Fruit fly (Drosophila melanogaster): Measurements from ENCODE around the gene CG33766.
"Not testable (repeated sequence)": the region's sequence is repeated elsewhere in the genome, so short reads cannot be mapped to it uniquely, and the experiment has no call there.

CG33766 gene

DNA sequence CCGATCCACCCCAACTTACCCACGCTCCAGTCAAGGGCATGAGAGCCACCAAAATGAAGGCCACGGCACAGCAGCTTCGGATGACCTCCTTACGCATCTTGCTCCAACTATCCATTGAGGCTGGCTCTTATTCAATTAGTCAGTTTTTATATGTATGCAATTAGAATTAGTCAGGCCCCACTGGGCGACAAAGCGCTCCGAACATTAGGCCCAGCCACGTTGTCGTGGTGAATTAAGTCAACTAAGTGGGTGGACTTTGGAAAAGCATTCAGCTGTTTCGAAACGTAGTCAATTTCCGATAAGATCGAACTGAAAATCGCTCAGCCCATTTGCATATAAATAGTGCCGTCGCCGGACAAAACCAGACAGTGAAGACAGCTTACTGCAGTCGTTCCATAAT lies 41.6 kb downstream of the CG33766 start, which contains the start of the genes CG14455 and CG14456 (continued):
- TF ChIP-seq Bdp1 (GFP tag; optimal IDR thresholded peaks at IDR 0.05) (no peak), row (GFP tag; IDR thresholded peaks at IDR 0.05) (no peak), Hr3 (GFP tag; optimal IDR thresholded peaks at IDR 0.05) (no peak)

DNA sequence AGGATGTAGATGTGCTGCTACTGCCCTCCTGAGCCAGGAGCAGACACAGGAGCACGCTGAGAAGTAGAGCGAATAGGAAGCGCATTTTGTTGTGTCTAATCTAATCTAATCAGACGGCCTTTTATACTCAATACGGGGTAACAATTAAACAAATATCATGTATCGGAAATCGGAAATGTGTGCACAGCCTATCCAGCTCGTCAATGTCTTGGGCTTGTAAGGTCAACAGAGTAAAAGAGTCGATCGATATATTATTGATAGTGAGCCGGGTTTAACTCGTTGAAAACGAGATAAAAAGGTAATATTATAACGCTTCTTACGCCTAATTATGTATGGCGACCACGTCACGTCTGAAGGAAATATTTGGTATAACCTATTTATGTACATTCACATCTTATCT lies 47.0 kb downstream of the CG33766 start, which contains the start of gene CG14454:
Gene CG14454, minus strand, starts transcription at position 101 of the 400 bp plus-strand sequence.
- TF ChIP-seq Pdp1 (GFP tag; optimal IDR thresholded peaks at IDR 0.05); cato (GFP tag; optimal IDR thresholded peaks at IDR 0.05; ENCODE audit: borderline replicate concordance); CG7556 (GFP tag; optimal IDR thresholded peaks at IDR 0.05): not testable (repeated sequence)

DNA sequence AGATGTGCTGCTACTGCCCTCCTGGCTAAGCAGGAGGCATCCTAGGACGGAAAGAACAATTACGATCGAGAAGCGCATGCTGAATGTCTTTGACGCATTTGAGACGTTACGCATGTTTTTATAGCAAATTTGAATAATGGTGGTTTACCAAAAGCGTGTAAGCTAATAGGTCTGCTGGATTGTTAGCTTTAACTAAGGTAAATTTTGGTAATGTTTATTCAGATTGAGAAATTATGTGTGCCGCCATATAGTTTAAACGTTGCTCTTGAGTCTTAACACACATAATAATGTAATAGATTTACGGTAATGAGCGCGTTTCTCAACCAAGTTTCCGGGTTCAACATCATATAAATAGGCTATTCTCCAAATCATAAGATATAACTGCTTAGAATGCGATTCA lies 48.3 kb downstream of the CG33766 start, which contains the start of the genes CG12546 and CG14453:
Gene CG12546, minus strand, starts transcription at position 101 of the 400 bp plus-strand sequence.
Gene CG14453, plus strand, starts transcription at position 372 of the 400 bp plus-strand sequence.
- TF ChIP-seq luna (GFP tag; optimal IDR thresholded peaks at IDR 0.05) (no peak), CG3847 (GFP tag; IDR thresholded peaks at IDR 0.05) (no peak), dmrt11E (tag; optimal IDR thresholded peaks at IDR 0.05) (no peak), ato (GFP tag; IDR thresholded peaks at IDR 0.05; ENCODE audit: partially characterized antibody) (no peak), NC2β (GFP tag; optimal IDR thresholded peaks at IDR 0.05) (no peak), Taf1 (GFP tag; IDR thresholded peaks at IDR 0.05) (no peak), aop (GFP tag; IDR thresholded peaks at IDR 0.05) (no peak), ATbp (GFP tag; optimal IDR thresholded peaks at IDR 0.05) (no peak), CG2202 (tag; optimal IDR thresholded peaks at IDR 0.05) (no peak), mam (GFP tag; optimal IDR thresholded peaks at IDR 0.05) (no peak), CG6254 (GFP tag; optimal IDR thresholded peaks at IDR 0.05) (no peak), slbo (GFP tag; IDR thresholded peaks at IDR 0.05) (no peak), nom (GFP tag; optimal IDR thresholded peaks at IDR 0.05) (no peak), sens (GFP tag) (no peak), CG31365 (tag; optimal IDR thresholded peaks at IDR 0.05) (no peak)

DNA sequence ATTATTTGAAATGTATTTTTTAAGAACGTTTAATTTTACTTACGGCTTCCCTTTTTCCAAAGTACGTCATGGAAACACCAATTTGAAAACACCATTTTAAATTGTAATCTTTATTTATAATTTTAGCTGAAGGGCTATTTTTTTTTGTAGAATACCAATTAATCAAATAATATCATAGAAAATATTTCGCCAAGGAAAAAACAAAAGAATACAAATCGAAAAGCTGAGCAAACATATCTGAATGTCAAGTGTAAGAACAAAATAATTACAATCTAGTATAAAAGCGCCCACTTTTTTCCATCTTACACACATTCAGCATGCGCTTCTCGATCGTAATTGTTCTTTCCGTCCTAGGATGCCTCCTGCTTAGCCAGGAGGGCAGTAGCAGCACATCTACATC lies 50.2 kb downstream of the CG33766 start, which contains the start of gene CG14452:
Gene CG14452, plus strand, starts transcription at position 301 of the 400 bp plus-strand sequence.
- TF ChIP-seq zfh1 (GFP tag; IDR thresholded peaks at IDR 0.05) (no peak), ATbp (GFP tag; optimal IDR thresholded peaks at IDR 0.05) (no peak), B-H1 (GFP tag; IDR thresholded peaks at IDR 0.05) (no peak), CG12769 (tag; optimal IDR thresholded peaks at IDR 0.05) (no peak), dpn (GFP tag; optimal IDR thresholded peaks at IDR 0.05) (no peak), repo (GFP tag; optimal IDR thresholded peaks at IDR 0.05) (no peak), Atf6 (GFP tag; IDR thresholded peaks at IDR 0.05) (no peak), CG17912 (GFP tag; optimal IDR thresholded peaks at IDR 0.05) (no peak), H15 (GFP tag; IDR thresholded peaks at IDR 0.05) (no peak), zfh2 (GFP tag; optimal IDR thresholded peaks at IDR 0.05) (no peak), exex (tag; optimal IDR thresholded peaks at IDR 0.05) (no peak)

Data from whole organism, embryonic.